Fruit fly (Drosophila melanogaster) whole organism, wandering third instar larva: ENCODE measurements around the gene CG17477.

Experiments used
- Abd-B ChIP-seq: fragments of >200 bp; optimal IDR thresholded peaks from 2 replicates; lab custom pipeline; 2017; ENCODE audit warnings: missing biosample characterization, missing genetic modification characterization
- CG32264 ChIP-seq: fragments of 200-800 bp; sonication (Bioruptor generic); optimal IDR thresholded peaks from 2 replicates; lab custom pipeline; 2016; ENCODE audit warnings: missing biosample characterization, missing genetic modification characterization
- CG9705 ChIP-seq: fragments of 200-800 bp; sonication (Bioruptor generic); optimal IDR thresholded peaks from 2 replicates; lab custom pipeline; 2018; ENCODE audit warnings: missing biosample characterization, mild to moderate bottlenecking, missing genetic modification characterization
- CrebA ChIP-seq: fragments of 200-800 bp; sonication (Bioruptor generic); optimal IDR thresholded peaks from 2 replicates; lab custom pipeline; 2016; ENCODE audit warnings: missing biosample characterization, mild to moderate bottlenecking, missing genetic modification characterization, borderline replicate concordance
- Dfd ChIP-seq: fragments of >200 bp; optimal IDR thresholded peaks from 2 replicates; lab custom pipeline; 2017; ENCODE audit warnings: missing biosample characterization, missing genetic modification characterization
- Dif ChIP-seq: fragments of 200-275, 200-300 bp; sonication (Bioruptor generic); optimal IDR thresholded peaks from 2 replicates; lab custom pipeline; 2018; ENCODE audit warnings: missing biosample characterization, missing genetic modification characterization; ENCODE audit not compliant: partially characterized antibody
- GATAd ChIP-seq: sonication (Bioruptor generic); optimal IDR thresholded peaks from 2 replicates; lab custom pipeline; 2016; ENCODE audit warnings: missing biosample characterization, missing genetic modification characterization
- HLH106 ChIP-seq: fragments of 200-800 bp; optimal IDR thresholded peaks from 3 replicates; lab custom pipeline; 2019; ENCODE audit warnings: missing biosample characterization, mild to moderate bottlenecking, missing genetic modification characterization, moderate library complexity
- Hnf4 ChIP-seq: fragments of 200-800 bp; sonication (Bioruptor generic); optimal IDR thresholded peaks from 2 replicates; lab custom pipeline; 2016; ENCODE audit warnings: missing biosample characterization, mild to moderate bottlenecking, missing genetic modification characterization
- Hr78 ChIP-seq: fragments of >200 bp; optimal IDR thresholded peaks from 2 replicates; lab custom pipeline; 2017; ENCODE audit warnings: missing biosample characterization, missing genetic modification characterization
- Hr83 ChIP-seq: fragments of 200-300 bp; sonication (Bioruptor generic); optimal IDR thresholded peaks from 2 replicates; lab custom pipeline; 2016; ENCODE audit warnings: missing biosample characterization, mild to moderate bottlenecking, missing genetic modification characterization, moderate library complexity; ENCODE audit not compliant: poor library complexity, severe bottlenecking
- Jra ChIP-seq: sonication (Bioruptor generic); optimal IDR thresholded peaks from 2 replicates; lab custom pipeline; 2016; ENCODE audit warnings: missing biosample characterization, missing genetic modification characterization
- Mio ChIP-seq: sonication (Bioruptor generic); optimal IDR thresholded peaks from 2 replicates; lab custom pipeline; 2016; ENCODE audit warnings: missing biosample characterization, missing genetic modification characterization
- Myc ChIP-seq: fragments of >200 bp; optimal IDR thresholded peaks from 2 replicates; lab custom pipeline; 2017
- N ChIP-seq: fragments of >200 bp; optimal IDR thresholded peaks from 2 replicates; lab custom pipeline; 2018; ENCODE audit warnings: missing biosample characterization, missing external identifiers, missing genetic modification characterization
- OdsH ChIP-seq: fragments of 200-800 bp; sonication (Bioruptor generic); optimal IDR thresholded peaks from 2 replicates; lab custom pipeline; 2016; ENCODE audit warnings: missing biosample characterization, mild to moderate bottlenecking, missing genetic modification characterization
- Rel ChIP-seq, 2 experiments: fragments of 200-800 bp; sonication (Bioruptor generic) in 1 of 2; optimal IDR thresholded peaks; 2 replicates in 1 of 2; 3 replicates in 1 of 2; lab custom pipeline; 2016 to 2019; ENCODE audit warnings: mild to moderate bottlenecking in 2 of 2, missing biosample characterization in 2 of 2, missing genetic modification characterization in 2 of 2, moderate library complexity in 1 of 2
- Sp1 ChIP-seq: fragments of 200-800 bp; sonication (Bioruptor generic); optimal IDR thresholded peaks from 3 replicates; lab custom pipeline; 2019; ENCODE audit warnings: missing biosample characterization, mild to moderate bottlenecking, missing genetic modification characterization, moderate library complexity
- Vsx2 ChIP-seq: fragments of 200-300, 225-300 bp; sonication (Bioruptor generic); optimal IDR thresholded peaks from 2 replicates; lab custom pipeline; 2018; ENCODE audit warnings: missing biosample characterization, missing genetic modification characterization; ENCODE audit not compliant: partially characterized antibody
- br ChIP-seq: fragments of 200-800 bp; sonication (Bioruptor generic); optimal IDR thresholded peaks from 2 replicates; lab custom pipeline; 2016; ENCODE audit warnings: missing biosample characterization, missing genetic modification characterization
- brk ChIP-seq: fragments of 200-800 bp; sonication (Bioruptor generic); optimal IDR thresholded peaks from 2 replicates; lab custom pipeline; 2016; ENCODE audit warnings: missing biosample characterization, mild to moderate bottlenecking, missing genetic modification characterization
- dl ChIP-seq, 2 experiments: fragments of 175-275, 200-275 bp in 1 of 2; fragments of 200-275 bp in 1 of 2; sonication (Bioruptor generic); optimal IDR thresholded peaks; lab custom pipeline; 2018; ENCODE audit warnings: mild to moderate bottlenecking in 2 of 2, missing biosample characterization in 2 of 2, missing genetic modification characterization in 2 of 2, moderate library complexity in 2 of 2; ENCODE audit not compliant: partially characterized antibody in 2 of 2, insufficient read depth in 1 of 2
- dmrt93B ChIP-seq: fragments of 200-800 bp; sonication (Bioruptor generic); optimal IDR thresholded peaks from 2 replicates; lab custom pipeline; 2018; ENCODE audit warnings: missing biosample characterization, mild to moderate bottlenecking, missing genetic modification characterization
- ey ChIP-seq: fragments of 200-800 bp; sonication (Bioruptor generic); optimal IDR thresholded peaks from 2 replicates; lab custom pipeline; 2016; ENCODE audit warnings: missing biosample characterization, missing genetic modification characterization
- foxo ChIP-seq, 2 experiments: fragments of 200-800 bp; sonication (Bioruptor generic); optimal IDR thresholded peaks; 2 replicates in 1 of 2; 3 replicates in 1 of 2; lab custom pipeline; 2016 to 2017; ENCODE audit warnings: missing biosample characterization in 2 of 2, missing genetic modification characterization in 2 of 2
- fru ChIP-seq: fragments of 200-800 bp; sonication (Bioruptor generic); optimal IDR thresholded peaks from 3 replicates; lab custom pipeline; 2016; ENCODE audit warnings: missing biosample characterization, mild to moderate bottlenecking, missing genetic modification characterization
- h ChIP-seq: fragments of 200-800 bp; sonication (Bioruptor generic); optimal IDR thresholded peaks from 3 replicates; lab custom pipeline; 2016; ENCODE audit warnings: missing biosample characterization, mild to moderate bottlenecking, missing genetic modification characterization
- jim ChIP-seq: fragments of 175-275, 200-325 bp; sonication (Bioruptor generic); optimal IDR thresholded peaks from 2 replicates; lab custom pipeline; 2016; ENCODE audit warnings: missing biosample characterization, mild to moderate bottlenecking, missing genetic modification characterization
- lola ChIP-seq: fragments of >200 bp; optimal IDR thresholded peaks from 2 replicates; lab custom pipeline; 2017; ENCODE audit warnings: missing biosample characterization, missing genetic modification characterization
- pan ChIP-seq: fragments of >200 bp; optimal IDR thresholded peaks from 2 replicates; lab custom pipeline; 2017
- psq ChIP-seq: fragments of 200-800 bp; sonication (Bioruptor generic); optimal IDR thresholded peaks from 3 replicates; lab custom pipeline; 2017; ENCODE audit warnings: missing biosample characterization, mild to moderate bottlenecking, missing genetic modification characterization, moderate library complexity
- rgr ChIP-seq: fragments of 200-800 bp; sonication (Bioruptor generic); optimal IDR thresholded peaks from 3 replicates; lab custom pipeline; 2016; ENCODE audit warnings: missing biosample characterization, mild to moderate bottlenecking, missing genetic modification characterization
- sage ChIP-seq: fragments of 200-800 bp; sonication (Bioruptor generic); optimal IDR thresholded peaks from 2 replicates; lab custom pipeline; 2016; ENCODE audit warnings: missing biosample characterization, mild to moderate bottlenecking, missing genetic modification characterization
- sv ChIP-seq: fragments of 200-800 bp; sonication (Bioruptor generic); optimal IDR thresholded peaks from 3 replicates; lab custom pipeline; 2016; ENCODE audit warnings: missing biosample characterization, missing genetic modification characterization
- tai ChIP-seq: sonication (Bioruptor generic); optimal IDR thresholded peaks from 2 replicates; lab custom pipeline; 2016; ENCODE audit warnings: missing biosample characterization, missing genetic modification characterization
- usp ChIP-seq: fragments of >200 bp; optimal IDR thresholded peaks from 2 replicates; lab custom pipeline; 2017; ENCODE audit warnings: missing biosample characterization, missing genetic modification characterization
- woc ChIP-seq: sonication (Bioruptor generic); optimal IDR thresholded peaks from 2 replicates; lab custom pipeline; 2016; ENCODE audit warnings: missing biosample characterization, mild to moderate bottlenecking, missing genetic modification characterization

Gene CG17477

DNA sequence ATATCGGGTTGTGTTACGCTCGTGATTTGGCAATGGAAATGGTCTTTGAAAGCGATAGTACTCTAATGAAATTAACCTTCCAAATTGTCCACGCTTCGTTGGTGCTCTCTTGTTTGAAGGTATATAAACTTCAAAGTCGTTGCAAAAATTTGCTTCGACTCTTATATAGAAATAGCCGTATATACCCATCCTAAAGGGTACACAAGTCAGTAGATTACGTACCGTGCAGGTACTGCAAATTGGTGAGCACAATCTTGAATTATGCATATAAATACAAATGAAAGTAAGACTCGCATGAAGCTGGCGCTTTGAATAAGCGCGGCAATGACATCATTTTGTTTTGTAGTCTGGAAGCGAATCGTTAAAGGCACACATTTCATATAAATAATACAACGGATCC lies 10.5 kb downstream of the CG17477 start:
- peak; percentile 47 for TF ChIP-seq Hr83 (GFP tag; lab: Kevin White, UChicago)
- no peak for TF ChIP-seq lola
- no peak for TF ChIP-seq psq
- peak; percentile 8 for TF ChIP-seq woc
- peak; percentile 22 for TF ChIP-seq h (GFP tag; lab: Kevin White, UChicago)
- TF ChIP-seq HLH106 (tag; lab: Kevin White, UChicago): peak; percentile 14
- TF ChIP-seq Dif (GFP tag; lab: Kevin White, UChicago): no peak
- peak in 1 of 2 experiments; percentile 68 for TF ChIP-seq foxo (GFP tag; optimal IDR thresholded peaks at IDR 0.05; lab: Kevin White, UChicago)
- TF ChIP-seq GATAd (GFP tag; lab: Kevin White, UChicago): no peak
- peak; percentile 68 for TF ChIP-seq br
- no peak for TF ChIP-seq CG32264 (GFP tag; lab: Kevin White, UChicago)
- TF ChIP-seq Sp1: no peak
- peak; percentile 26 for TF ChIP-seq rgr (GFP tag; lab: Kevin White, UChicago)
- TF ChIP-seq tai (GFP tag; lab: Kevin White, UChicago): peak; percentile 2
- TF ChIP-seq pan: no peak
- no peak for TF ChIP-seq brk (GFP tag; lab: Kevin White, UChicago)
- TF ChIP-seq Hnf4 (GFP tag; lab: Kevin White, UChicago): peak; percentile 17
- TF ChIP-seq jim (GFP tag; lab: Kevin White, UChicago): no peak
- TF ChIP-seq CG9705 (GFP tag; lab: Kevin White, UChicago): no peak
- TF ChIP-seq Myc (lab: Kevin White, UChicago): no peak
- TF ChIP-seq Mio (GFP tag; lab: Kevin White, UChicago): no peak
- TF ChIP-seq dl (GFP tag; optimal IDR thresholded peaks at IDR 0.05; lab: Kevin White, UChicago; ENCODE audit: insufficient read depth in 1 of 2, partially characterized antibody in 2 of 2): no peak
- TF ChIP-seq CrebA (GFP tag; lab: Kevin White, UChicago): no peak
- TF ChIP-seq sv (GFP tag; lab: Kevin White, UChicago): no peak
- peak; percentile 17 for TF ChIP-seq dmrt93B (GFP tag; lab: Kevin White, UChicago)
- no peak for TF ChIP-seq Dfd (GFP tag; lab: Kevin White, UChicago)
- TF ChIP-seq ey (GFP tag; lab: Kevin White, UChicago): peak; percentile 62
- TF ChIP-seq OdsH (GFP tag; lab: Kevin White, UChicago): peak; percentile 28
- no peak for TF ChIP-seq Abd-B (GFP tag; lab: Kevin White, UChicago)
- peak; percentile 58 for TF ChIP-seq fru (GFP tag; lab: Kevin White, UChicago)
- no peak for TF ChIP-seq N (GFP tag; lab: Kevin White, UChicago)

DNA sequence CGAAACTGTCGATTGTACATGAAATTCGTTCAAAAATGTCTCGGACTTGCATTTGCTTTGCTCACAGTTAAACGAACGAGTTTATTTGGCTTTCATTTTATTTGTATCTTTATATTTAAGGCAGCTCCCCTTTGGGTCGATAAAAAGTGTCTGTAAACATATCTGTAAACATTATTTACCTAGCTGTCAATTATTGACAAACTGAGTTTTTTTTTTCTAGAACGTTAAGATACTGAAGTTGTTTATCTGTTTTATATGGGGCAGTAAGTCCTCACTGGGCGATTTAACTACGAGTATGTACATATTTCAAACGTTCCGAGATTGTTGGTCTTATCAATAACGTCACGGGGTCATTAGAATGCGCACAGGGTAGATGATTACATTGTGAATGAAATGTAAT lies 11.1 kb downstream of the CG17477 start:
- TF ChIP-seq OdsH (GFP tag; lab: Kevin White, UChicago) (no peak), CG9705 (GFP tag; lab: Kevin White, UChicago) (no peak), HLH106 (tag; lab: Kevin White, UChicago) (no peak), usp (GFP tag; lab: Kevin White, UChicago) (no peak), CG32264 (GFP tag; lab: Kevin White, UChicago) (no peak), N (GFP tag; lab: Kevin White, UChicago) (no peak), h (GFP tag; lab: Kevin White, UChicago) (peak; percentile 40), Rel (GFP tag; optimal IDR thresholded peaks at IDR 0.05; lab: Kevin White, UChicago) (no peak), Rel (tag; optimal IDR thresholded peaks at IDR 0.05; lab: Kevin White, UChicago) (no peak), sv (GFP tag; lab: Kevin White, UChicago) (no peak), GATAd (GFP tag; lab: Kevin White, UChicago) (no peak), Hr83 (GFP tag; lab: Kevin White, UChicago) (peak; percentile 61), br (no peak), pan (no peak), fru (GFP tag; lab: Kevin White, UChicago) (no peak), dl (GFP tag; optimal IDR thresholded peaks at IDR 0.05; lab: Kevin White, UChicago; ENCODE audit: insufficient read depth in 1 of 2, partially characterized antibody in 2 of 2) (no peak), jim (GFP tag; lab: Kevin White, UChicago) (no peak), brk (GFP tag; lab: Kevin White, UChicago) (peak; percentile 24), rgr (GFP tag; lab: Kevin White, UChicago) (no peak), Hr78 (GFP tag; lab: Kevin White, UChicago) (no peak), foxo (GFP tag; optimal IDR thresholded peaks at IDR 0.05; lab: Kevin White, UChicago) (no peak), sage (GFP tag; lab: Kevin White, UChicago) (peak; percentile 42), dmrt93B (GFP tag; lab: Kevin White, UChicago) (no peak), Myc (lab: Kevin White, UChicago) (no peak), Vsx2 (GFP tag; lab: Kevin White, UChicago) (no peak), Hnf4 (GFP tag; lab: Kevin White, UChicago) (peak; percentile 3), lola (no peak), Mio (GFP tag; lab: Kevin White, UChicago) (no peak), CrebA (GFP tag; lab: Kevin White, UChicago) (no peak), Jra (GFP tag; lab: Kevin White, UChicago) (no peak)
